Worm (Caenorhabditis elegans): ENCODE measurements around the gene cut-6.
A peak's percentile ranks its signal among the peaks of the same experiment; 100 is the strongest.

cut-6 gene

ce11 chrIII:10907678-10908217, 3.5 kb upstream of the cut-6 start:
- TF ChIP-seq nhr-28 (tag; optimal IDR thresholded peaks at IDR 0.05) (no peak), efl-1 (optimal IDR thresholded peaks at IDR 0.05) (no peak), efl-1 (GFP tag; optimal IDR thresholded peaks at IDR 0.05 in 1 of 2) (peak; percentile 40 to 97), lin-13 (GFP tag; optimal IDR thresholded peaks at IDR 0.05) (no peak), isw-1 (GFP tag; IDR thresholded peaks at IDR 0.05) (no peak), dpl-1 (GFP tag; optimal IDR thresholded peaks at IDR 0.05) (peak in 2 of 3 experiments; percentile 27 to 62), zip-4 (GFP tag; optimal IDR thresholded peaks at IDR 0.05) (no peak), nhr-71 (tag; optimal IDR thresholded peaks at IDR 0.05) (no peak), ces-1 (GFP tag; optimal IDR thresholded peaks at IDR 0.05) (no peak), lin-35 (GFP tag; optimal IDR thresholded peaks at IDR 0.05) (peak in 1 of 2 experiments; percentile 27), skn-1 (tag; optimal IDR thresholded peaks at IDR 0.05) (no peak), mep-1 (tag; optimal IDR thresholded peaks at IDR 0.05) (no peak), fkh-4 (tag; optimal IDR thresholded peaks at IDR 0.05; ENCODE audit: borderline replicate concordance) (no peak), pax-3 (tag; optimal IDR thresholded peaks at IDR 0.05) (no peak), lin-14 (GFP tag; optimal IDR thresholded peaks at IDR 0.05) (no peak), mef-2 (tag; optimal IDR thresholded peaks at IDR 0.05) (no peak)

- TF ChIP-seq efl-1 (optimal IDR thresholded peaks at IDR 0.05) = no peak
- TF ChIP-seq efl-1 (GFP tag; optimal IDR thresholded peaks at IDR 0.05 in 1 of 2) = peak in 1 of 2 experiments; percentile 68
- TF ChIP-seq ceh-82 (tag; optimal IDR thresholded peaks at IDR 0.05) = no peak
- TF ChIP-seq dpl-1 (GFP tag; optimal IDR thresholded peaks at IDR 0.05) = peak in 1 of 3 experiments; percentile 39
Measured at ce11 chrIII:10908543-10908942, 2.7 kb upstream of the cut-6 start.

ce11 chrIII:10909166-10909565, 2.1 kb upstream of the cut-6 start:
- TF ChIP-seq lin-13 (GFP tag; optimal IDR thresholded peaks at IDR 0.05) (no peak), efl-1 (optimal IDR thresholded peaks at IDR 0.05) (no peak), efl-1 (GFP tag; optimal IDR thresholded peaks at IDR 0.05 in 1 of 2) (peak in 1 of 2 experiments; percentile 94)

ce11 chrIII:10914971-10915370, 3.7 kb downstream of the cut-6 start:
- TF ChIP-seq mef-2 (tag; optimal IDR thresholded peaks at IDR 0.05) = no peak
- no peak for TF ChIP-seq lin-35 (GFP tag; optimal IDR thresholded peaks at IDR 0.05)
- no peak for TF ChIP-seq nhr-77 (tag; optimal IDR thresholded peaks at IDR 0.05)
- no peak for TF ChIP-seq aha-1 (tag; optimal IDR thresholded peaks at IDR 0.05)
- no peak for TF ChIP-seq lsy-2 (tag; optimal IDR thresholded peaks at IDR 0.05)
- no peak for TF ChIP-seq lin-14 (GFP tag; optimal IDR thresholded peaks at IDR 0.05)
- no peak for TF ChIP-seq lin-39 (tag; optimal IDR thresholded peaks at IDR 0.05)
- no peak for TF ChIP-seq sup-37 (GFP tag; optimal IDR thresholded peaks at IDR 0.05)
- no peak for TF ChIP-seq vab-15 (tag; optimal IDR thresholded peaks at IDR 0.05)
- TF ChIP-seq ets-5 (GFP tag; IDR thresholded peaks at IDR 0.05) = no peak
- no peak for TF ChIP-seq egl-27 (tag; optimal IDR thresholded peaks at IDR 0.05)
- no peak for TF ChIP-seq fkh-10 (GFP tag; optimal IDR thresholded peaks at IDR 0.05)
- no peak for TF ChIP-seq ces-1 (GFP tag; optimal IDR thresholded peaks at IDR 0.05)
- no peak for TF ChIP-seq zag-1 (tag; optimal IDR thresholded peaks at IDR 0.05)
- TF ChIP-seq blmp-1 (tag; optimal IDR thresholded peaks at IDR 0.05) = no peak
- TF ChIP-seq ztf-11 (tag; optimal IDR thresholded peaks at IDR 0.05) = no peak
- no peak for TF ChIP-seq tlp-1 (tag; optimal IDR thresholded peaks at IDR 0.05)
- TF ChIP-seq ama-1 (optimal IDR thresholded peaks at IDR 0.05) = no peak
- TF ChIP-seq unc-130 (tag; optimal IDR thresholded peaks at IDR 0.05) = no peak

- TF ChIP-seq mef-2 (tag; optimal IDR thresholded peaks at IDR 0.05) (no peak), lsy-2 (tag; optimal IDR thresholded peaks at IDR 0.05) (no peak), zip-4 (GFP tag; optimal IDR thresholded peaks at IDR 0.05) (no peak), sptf-1 (tag; optimal IDR thresholded peaks at IDR 0.05) (no peak), nhr-12 (tag; optimal IDR thresholded peaks at IDR 0.05) (no peak), tlp-1 (tag; optimal IDR thresholded peaks at IDR 0.05) (no peak), C34B4.2 (tag; optimal IDR thresholded peaks at IDR 0.05) (no peak), isw-1 (GFP tag; IDR thresholded peaks at IDR 0.05) (no peak), fos-1 (tag; optimal IDR thresholded peaks at IDR 0.05) (no peak), lin-14 (GFP tag; optimal IDR thresholded peaks at IDR 0.05) (no peak), F16B12.6 (tag; optimal IDR thresholded peaks at IDR 0.05) (no peak), unc-62 (GFP tag; optimal IDR thresholded peaks at IDR 0.05) (no peak)
Measured at ce11 chrIII:10920044-10920443, 8.8 kb downstream of the cut-6 start, which contains the start of gene vab-7. Gene vab-7, plus strand, starts transcription at chrIII:10920344.
